Worm (Caenorhabditis elegans): ENCODE results near the gene apc-17.

apc-17 gene

DNA sequence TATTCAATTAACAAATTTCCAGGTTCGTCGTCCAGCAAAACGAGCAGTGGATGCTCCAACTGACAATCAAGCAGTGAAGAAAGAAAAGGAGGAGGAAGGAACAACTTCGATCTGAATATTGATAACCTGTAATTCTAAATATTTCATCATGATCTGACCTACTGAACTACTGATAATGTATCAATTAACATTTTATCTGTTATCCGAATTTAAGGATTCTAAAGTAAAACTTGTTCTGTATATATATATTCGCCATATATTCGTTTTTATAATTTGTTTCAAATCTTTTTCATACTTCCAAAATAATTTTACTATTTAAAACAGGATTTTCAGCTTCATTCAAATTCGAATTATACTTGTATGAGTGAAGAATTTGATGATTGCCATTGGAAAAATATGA is at the start of gene apc-17:
Gene apc-17, plus strand, starts transcription at position 301 of the 400 bp plus-strand sequence.
- TF ChIP-seq W03F9.2 (tag; optimal IDR thresholded peaks at IDR 0.05) = no peak
- TF ChIP-seq him-1 (tag; optimal IDR thresholded peaks at IDR 0.05) = no peak
- TF ChIP-seq dao-5 (tag; optimal IDR thresholded peaks at IDR 0.05) = no peak

DNA sequence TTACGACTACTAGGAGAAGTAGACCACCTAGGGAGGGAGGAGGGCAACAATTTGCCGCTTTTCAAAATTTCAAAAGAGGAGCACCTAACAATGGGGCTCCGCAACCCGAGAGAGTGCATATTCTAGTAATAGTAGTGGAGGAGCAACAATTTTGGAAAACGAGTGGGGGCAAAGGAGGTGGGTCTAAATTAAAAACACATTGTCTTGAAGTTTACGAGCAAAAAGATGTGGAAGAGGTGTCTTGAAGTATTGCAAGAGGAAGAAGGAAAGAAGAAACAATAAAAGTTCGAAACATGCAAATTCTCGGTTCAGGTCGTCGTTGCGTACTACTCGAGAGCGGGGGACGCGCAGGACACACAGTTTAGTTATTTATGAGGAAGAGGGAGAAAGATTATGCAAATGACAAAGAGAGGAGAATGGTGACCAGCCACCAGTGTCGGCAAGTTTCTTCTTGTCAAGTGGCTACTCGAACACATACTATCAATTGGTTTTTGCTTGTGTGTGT is 43.7 kb upstream of the apc-17 start:
- TF ChIP-seq him-1 (tag; optimal IDR thresholded peaks at IDR 0.05) (no peak), dao-5 (tag; optimal IDR thresholded peaks at IDR 0.05) (no peak), W03F9.2 (tag; optimal IDR thresholded peaks at IDR 0.05) (no peak)

DNA sequence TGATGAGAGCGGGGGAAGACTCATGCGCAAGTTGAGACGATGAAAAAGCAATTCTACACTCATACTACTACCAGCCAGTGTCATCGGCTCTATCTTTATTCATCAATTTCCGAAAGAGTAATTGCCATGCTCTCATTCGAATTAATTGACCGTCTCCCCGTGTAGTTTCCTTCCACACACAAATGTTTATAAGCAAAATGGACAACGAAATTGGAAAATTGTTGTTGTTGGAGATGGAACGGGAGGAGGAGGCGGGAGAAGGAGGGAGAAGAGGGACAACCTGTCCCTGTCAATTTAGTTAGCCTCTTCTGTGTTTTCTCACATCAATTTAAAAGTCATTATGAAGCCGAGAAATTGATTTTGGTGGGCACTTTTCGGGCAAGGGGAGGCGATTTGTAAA is 35.4 kb upstream of the apc-17 start:
- no peak for TF ChIP-seq W03F9.2 (tag; optimal IDR thresholded peaks at IDR 0.05)
- TF ChIP-seq dao-5 (tag; optimal IDR thresholded peaks at IDR 0.05) = no peak
- no peak for TF ChIP-seq him-1 (tag; optimal IDR thresholded peaks at IDR 0.05)

DNA sequence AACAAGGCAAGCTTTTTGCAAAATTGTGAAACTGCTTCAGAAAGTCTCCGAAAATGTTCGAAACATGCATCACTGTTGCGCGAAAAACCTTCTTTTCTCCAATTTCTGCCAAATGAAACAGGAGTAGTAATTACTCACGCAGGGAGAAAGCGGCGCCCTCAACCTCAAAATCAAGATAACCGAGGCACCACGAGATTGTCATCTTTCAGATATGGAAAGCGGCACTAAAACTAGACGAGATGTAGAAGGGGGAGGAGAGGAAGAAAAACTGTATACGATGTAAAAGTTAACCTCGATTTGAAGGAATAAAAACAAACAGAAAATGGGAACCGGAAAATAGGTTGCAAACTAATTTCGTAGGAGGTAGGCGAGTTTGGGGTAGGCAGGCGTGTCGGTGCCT is 31.4 kb upstream of the apc-17 start:
- TF ChIP-seq him-1 (tag; optimal IDR thresholded peaks at IDR 0.05) (no peak), W03F9.2 (tag; optimal IDR thresholded peaks at IDR 0.05) (no peak), dao-5 (tag; optimal IDR thresholded peaks at IDR 0.05) (no peak)

DNA sequence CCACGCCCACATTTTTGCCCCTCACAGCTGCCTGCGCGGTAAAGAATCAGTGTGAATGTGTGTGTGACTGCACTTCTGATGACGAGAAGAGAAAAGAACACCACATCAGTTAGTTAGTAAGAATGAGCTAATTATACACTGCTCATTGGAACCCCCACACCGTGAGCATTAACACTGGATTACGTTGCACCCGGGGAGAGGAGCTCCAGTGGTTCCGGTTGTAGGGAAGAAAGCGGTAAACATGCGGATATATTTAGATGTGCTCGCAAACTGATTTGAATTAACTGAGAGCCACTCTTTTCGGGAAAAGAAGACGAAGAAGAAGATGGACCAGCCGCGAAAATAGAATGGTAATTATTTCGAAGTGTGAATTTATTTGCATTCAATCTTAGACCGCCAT is 21.2 kb upstream of the apc-17 start:
- TF ChIP-seq W03F9.2 (tag; optimal IDR thresholded peaks at IDR 0.05) = no peak

DNA sequence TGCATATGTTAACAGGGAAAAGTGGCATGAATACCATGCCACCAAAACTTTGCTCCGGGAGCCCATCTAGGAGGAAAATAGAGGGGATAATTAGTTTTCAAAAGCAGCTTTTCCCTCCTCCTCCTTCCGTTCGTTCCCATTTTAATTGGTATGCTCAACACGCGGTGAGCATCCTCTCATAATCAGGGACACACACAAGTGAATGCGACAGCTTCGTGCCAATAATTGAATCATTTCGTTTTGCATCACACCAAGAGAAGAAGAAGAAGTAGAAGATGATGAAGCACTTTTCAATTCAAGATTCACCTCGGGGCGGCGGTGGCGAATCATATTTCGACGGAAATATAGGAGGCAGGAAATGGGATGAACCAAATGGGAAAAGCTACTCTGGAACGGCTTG is 19.8 kb upstream of the apc-17 start:
- no peak for TF ChIP-seq W03F9.2 (tag; optimal IDR thresholded peaks at IDR 0.05)
- no peak for TF ChIP-seq him-1 (tag; optimal IDR thresholded peaks at IDR 0.05)
- no peak for TF ChIP-seq dao-5 (tag; optimal IDR thresholded peaks at IDR 0.05)

DNA sequence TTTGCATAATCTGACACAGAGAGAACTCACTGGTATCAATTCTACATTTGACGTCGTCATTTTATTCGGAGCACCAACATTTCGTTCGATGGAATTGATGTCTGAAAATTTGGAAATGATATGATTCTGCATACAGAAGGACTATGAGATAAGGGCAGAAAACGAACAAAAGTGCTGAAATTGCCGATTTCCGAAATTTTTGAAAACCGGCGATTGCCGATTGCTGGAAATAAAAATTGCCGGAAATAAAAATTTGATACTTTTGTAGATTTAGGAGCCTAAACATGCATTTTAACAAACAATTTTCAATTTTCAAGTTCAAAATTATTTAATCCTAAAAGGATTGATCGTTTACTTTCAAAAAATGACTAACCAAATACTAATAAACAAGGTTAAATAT is 18.6 kb upstream of the apc-17 start, which contains the start of gene unc-53:
Gene unc-53, minus strand, starts transcription at position 101 of the 400 bp plus-strand sequence.
- TF ChIP-seq W03F9.2 (tag; optimal IDR thresholded peaks at IDR 0.05) = no peak
- no peak for TF ChIP-seq him-1 (tag; optimal IDR thresholded peaks at IDR 0.05)
- no peak for TF ChIP-seq dao-5 (tag; optimal IDR thresholded peaks at IDR 0.05)

DNA sequence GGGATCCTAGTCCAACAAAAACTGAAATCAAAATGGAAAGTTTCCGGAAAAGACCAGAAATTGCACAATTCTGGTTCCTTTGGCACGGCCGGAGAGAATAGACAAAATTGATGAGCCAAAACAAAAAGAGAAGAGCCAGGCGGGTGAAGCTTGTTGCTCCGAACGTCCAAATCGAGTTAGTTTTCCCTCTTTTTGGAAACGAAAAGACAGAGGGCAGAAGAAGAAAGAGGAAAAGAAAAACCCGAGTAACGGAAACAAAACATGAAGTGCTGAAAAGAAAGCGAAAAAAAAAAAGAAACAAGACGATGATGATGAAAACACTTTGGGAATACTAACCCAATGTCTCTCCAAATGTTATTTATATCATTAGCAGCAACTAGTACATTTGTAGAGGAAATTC is 16.4 kb upstream of the apc-17 start:
- no peak for TF ChIP-seq him-1 (tag; optimal IDR thresholded peaks at IDR 0.05)
- TF ChIP-seq dao-5 (tag; optimal IDR thresholded peaks at IDR 0.05) = no peak
- no peak for TF ChIP-seq W03F9.2 (tag; optimal IDR thresholded peaks at IDR 0.05)

DNA sequence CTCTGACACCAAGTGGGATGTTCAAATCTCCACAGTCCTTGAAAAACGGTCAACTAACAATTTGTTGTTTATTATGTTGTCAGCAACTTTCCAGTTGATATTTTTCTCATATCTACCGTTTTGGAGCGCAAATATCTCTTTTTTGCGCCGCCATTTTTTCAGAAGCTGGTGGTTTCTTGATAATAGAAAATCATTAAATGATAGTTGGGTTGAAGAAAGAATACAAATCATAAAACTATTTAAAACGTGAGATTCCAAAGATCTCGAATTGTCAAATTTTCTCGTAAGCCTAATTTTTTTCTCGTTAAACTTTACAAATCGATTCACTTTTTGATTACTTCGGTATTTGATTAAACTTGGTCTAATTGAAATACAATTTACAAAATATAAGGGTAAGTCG is 15.5 kb upstream of the apc-17 start, which contains the start of gene rpl-42:
Gene rpl-42, plus strand, starts transcription at position 301 of the 400 bp plus-strand sequence.
- no peak for TF ChIP-seq him-1 (tag; optimal IDR thresholded peaks at IDR 0.05)
- TF ChIP-seq dao-5 (tag; optimal IDR thresholded peaks at IDR 0.05) = no peak
- no peak for TF ChIP-seq W03F9.2 (tag; optimal IDR thresholded peaks at IDR 0.05)

DNA sequence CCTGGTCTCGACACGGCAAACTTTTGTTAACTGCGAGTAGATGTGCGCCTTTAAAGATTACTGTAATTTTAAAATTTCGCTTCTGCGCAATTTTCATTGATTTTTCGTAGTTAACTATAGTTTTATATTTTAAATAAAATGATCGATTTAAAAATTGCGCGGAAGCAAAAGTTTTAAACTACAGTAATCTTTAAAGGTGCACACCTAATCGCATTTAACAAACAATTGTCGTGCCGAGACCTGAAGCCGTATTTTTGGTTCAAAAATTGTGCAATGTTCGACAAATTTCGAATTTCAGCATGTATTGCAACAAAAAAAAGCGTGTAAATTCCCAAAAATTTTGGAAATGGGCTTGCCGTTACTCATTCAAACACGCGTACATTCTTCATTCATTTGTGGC is 13.5 kb upstream of the apc-17 start:
- no peak for TF ChIP-seq him-1 (tag; optimal IDR thresholded peaks at IDR 0.05)
- TF ChIP-seq W03F9.2 (tag; optimal IDR thresholded peaks at IDR 0.05) = no peak
- TF ChIP-seq dao-5 (tag; optimal IDR thresholded peaks at IDR 0.05) = no peak

ce11 chrII:11096233-11096632 is 11.7 kb upstream of the apc-17 start, which contains the start of gene nbs-1:
nbs-1 (minus strand) TSS chrII:11096478.
- TF ChIP-seq W03F9.2 (tag; optimal IDR thresholded peaks at IDR 0.05) (no peak), dao-5 (tag; optimal IDR thresholded peaks at IDR 0.05) (no peak), him-1 (tag; optimal IDR thresholded peaks at IDR 0.05) (no peak)

- TF ChIP-seq W03F9.2 (tag; optimal IDR thresholded peaks at IDR 0.05) (peak; percentile 87), him-1 (tag; optimal IDR thresholded peaks at IDR 0.05) (peak; percentile 28), dao-5 (tag; optimal IDR thresholded peaks at IDR 0.05) (no peak)
These were observed 10.6 kb upstream of the apc-17 start, which contains the start of the genes rpl-36.A and nuo-1 for ce11 chrII:11097154-11097887. rpl-36.A (minus strand) TSS chrII:11097204. nuo-1 (plus strand) TSS chrII:11097837.

DNA sequence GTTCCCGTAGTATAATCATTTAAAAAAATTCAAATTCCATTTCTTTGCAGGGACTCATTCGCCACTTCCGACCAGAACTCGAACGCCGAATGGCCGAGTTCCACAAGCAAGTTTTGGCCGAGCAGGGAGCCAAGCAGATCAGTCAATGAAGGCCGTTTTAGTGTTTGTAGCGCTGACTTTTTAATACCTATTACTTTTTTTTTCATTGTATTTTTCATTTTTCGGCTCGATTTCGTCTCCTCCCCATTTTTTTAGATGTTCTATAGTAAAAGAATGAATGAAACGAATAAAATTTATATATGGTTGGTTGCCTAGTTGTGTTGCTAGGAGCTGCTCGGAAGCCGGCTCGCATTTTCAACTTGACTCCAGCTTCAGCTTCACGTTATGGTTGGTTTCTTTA is 8.1 kb upstream of the apc-17 start, which contains the start of gene C09H10.4:
Gene C09H10.4, plus strand, starts transcription at position 301 of the 400 bp plus-strand sequence.
- TF ChIP-seq him-1 (tag; optimal IDR thresholded peaks at IDR 0.05) (no peak), W03F9.2 (tag; optimal IDR thresholded peaks at IDR 0.05) (no peak), dao-5 (tag; optimal IDR thresholded peaks at IDR 0.05) (no peak)

DNA sequence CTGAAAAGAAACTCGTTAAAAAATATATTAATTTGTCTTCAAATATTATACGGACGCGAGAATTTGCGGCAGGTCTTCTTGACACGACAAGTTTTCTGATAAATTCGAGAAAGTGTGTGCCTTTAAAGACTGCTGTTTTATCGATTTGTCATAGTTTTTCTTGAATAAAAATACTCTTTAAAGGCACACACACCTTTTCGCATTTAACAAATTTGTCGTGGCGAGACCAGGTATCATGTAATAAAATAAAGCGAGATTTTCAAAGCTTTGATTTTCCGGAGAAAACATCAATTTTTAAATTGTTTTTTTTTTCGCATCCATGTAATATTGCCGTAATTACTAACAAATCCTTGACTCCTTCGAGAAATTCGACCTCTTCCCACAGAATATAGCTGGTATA is 6.8 kb upstream of the apc-17 start:
- TF ChIP-seq him-1 (tag; optimal IDR thresholded peaks at IDR 0.05) = no peak
- TF ChIP-seq W03F9.2 (tag; optimal IDR thresholded peaks at IDR 0.05) = no peak
- no peak for TF ChIP-seq dao-5 (tag; optimal IDR thresholded peaks at IDR 0.05)

Measured in whole organism, L4/young adult.